Fruit fly (Drosophila melanogaster) whole organism, embryonic: ENCODE data around the gene Mkp3.

ENCODE experiments used
- ATbp ChIP-seq: fragments of 200-800 bp; sonication (Bioruptor generic); optimal IDR thresholded peaks from 2 replicates; lab custom pipeline; 2017; ENCODE audit warnings: missing biosample characterization, mild to moderate bottlenecking, missing genetic modification characterization, missing genetic modification reagents
- Blimp-1 ChIP-seq: fragments of 200-800 bp; sonication (Bioruptor generic); optimal IDR thresholded peaks from 3 replicates; lab custom pipeline; 2018; ENCODE audit warnings: missing biosample characterization, missing genetic modification characterization, mild to moderate bottlenecking, moderate library complexity, missing genetic modification reagents
- CG11504 ChIP-seq: fragments of 200-800 bp; sonication (Bioruptor generic); optimal IDR thresholded peaks from 3 replicates; lab custom pipeline; 2019; ENCODE audit warnings: missing biosample characterization, mild to moderate bottlenecking, missing genetic modification characterization, moderate library complexity
- CG12219 ChIP-seq: fragments of 200-800 bp; sonication (Bioruptor generic); optimal IDR thresholded peaks from 3 replicates; lab custom pipeline; 2018; ENCODE audit warnings: missing biosample characterization, mild to moderate bottlenecking, missing genetic modification characterization
- CG13296 ChIP-seq: fragments of 200-800 bp; sonication (Bioruptor generic); optimal IDR thresholded peaks from 3 replicates; lab custom pipeline; 2018; ENCODE audit warnings: missing biosample characterization, mild to moderate bottlenecking, missing genetic modification characterization
- CG14667 ChIP-seq: fragments of 200-800 bp; sonication (Bioruptor generic); IDR thresholded peaks from 2 replicates; pipeline ENCODE4 v1.3.6; 2022; ENCODE audit warnings: missing biosample characterization, missing genetic modification characterization
- CG15269 ChIP-seq: fragments of 200-800 bp; sonication (Bioruptor generic); optimal IDR thresholded peaks from 2 replicates; lab custom pipeline; 2018; ENCODE audit warnings: missing biosample characterization, mild to moderate bottlenecking, missing genetic modification characterization, moderate library complexity
- CG1602 ChIP-seq: fragments of 200-800 bp; sonication (Bioruptor generic); optimal IDR thresholded peaks from 3 replicates; lab custom pipeline; 2016; ENCODE audit warnings: missing biosample characterization, missing genetic modification characterization
- CG16779 ChIP-seq: fragments of 200-800 bp; sonication (Bioruptor generic); IDR thresholded peaks from 2 replicates; pipeline ENCODE4 v1.3.6; 2022; ENCODE audit warnings: missing biosample characterization, missing genetic modification characterization
- CG18011 ChIP-seq: fragments of 200-800 bp; sonication (Bioruptor generic); optimal IDR thresholded peaks from 2 replicates; lab custom pipeline; 2017; ENCODE audit warnings: missing biosample characterization, missing genetic modification characterization, mild to moderate bottlenecking, moderate library complexity, missing genotype
- CG2889 ChIP-seq: fragments of 200-800 bp; sonication (Bioruptor generic); IDR thresholded peaks from 3 replicates; pipeline ENCODE4 v1.3.6; 2022; ENCODE audit warnings: missing biosample characterization, missing genetic modification characterization
- CG31224 ChIP-seq: fragments of 200-800 bp; sonication (Bioruptor generic); IDR thresholded peaks from 2 replicates; pipeline ENCODE4 v1.3.6; 2022; ENCODE audit warnings: missing biosample characterization, missing genetic modification characterization
- CG31365 ChIP-seq: fragments of 200-800 bp; sonication (Bioruptor generic); optimal IDR thresholded peaks from 2 replicates; lab custom pipeline; 2018; ENCODE audit warnings: missing biosample characterization, mild to moderate bottlenecking, missing genetic modification characterization
- CG32532 ChIP-seq: fragments of 200-800 bp; sonication (Bioruptor generic); IDR thresholded peaks from 2 replicates; pipeline ENCODE4 v1.3.6; 2022; ENCODE audit warnings: missing biosample characterization, missing genetic modification characterization
- CG32772 ChIP-seq: fragments of 200-800 bp; sonication (Bioruptor generic); IDR thresholded peaks from 2 replicates; pipeline ENCODE4 v1.3.6; 2022; ENCODE audit warnings: missing biosample characterization, missing genetic modification characterization
- CG3281 ChIP-seq: fragments of 200-800 bp; sonication (Bioruptor generic); optimal IDR thresholded peaks from 3 replicates; lab custom pipeline; 2017; ENCODE audit warnings: missing biosample characterization, mild to moderate bottlenecking, missing genetic modification characterization
- CG34376 ChIP-seq: fragments of 200-800 bp; sonication (Bioruptor generic); optimal IDR thresholded peaks from 2 replicates; lab custom pipeline; 2018; ENCODE audit warnings: missing biosample characterization, mild to moderate bottlenecking, missing genetic modification characterization
- CG3726 ChIP-seq: fragments of 200-800 bp; sonication (Bioruptor generic); IDR thresholded peaks from 3 replicates; pipeline ENCODE4, ENCODE4 v1.3.6; 2022; ENCODE audit warnings: missing biosample characterization, missing genetic modification characterization
- CG6791 ChIP-seq: fragments of 200-800 bp; sonication (Bioruptor generic); IDR thresholded peaks from 3 replicates; pipeline ENCODE4 v1.3.6; 2022; ENCODE audit warnings: missing biosample characterization, missing genetic modification characterization; ENCODE audit not compliant: partially characterized antibody
- CG6813 ChIP-seq: fragments of 200-800 bp; sonication (Bioruptor generic); optimal IDR thresholded peaks from 2 replicates; lab custom pipeline; 2017; ENCODE audit warnings: missing biosample characterization, missing genetic modification characterization, mild to moderate bottlenecking, moderate library complexity, missing genetic modification reagents
- CG7786 ChIP-seq: fragments of 200-800 bp; sonication (Bioruptor generic); optimal IDR thresholded peaks from 2 replicates; lab custom pipeline; 2016; ENCODE audit warnings: missing biosample characterization, missing genetic modification characterization
- CG9727 ChIP-seq: fragments of 200-800 bp; sonication (Bioruptor generic); optimal IDR thresholded peaks from 3 replicates; lab custom pipeline; 2017; ENCODE audit warnings: missing biosample characterization, mild to moderate bottlenecking, missing genetic modification characterization
- Fer3 ChIP-seq: fragments of 200-800 bp; sonication (Bioruptor generic); optimal IDR thresholded peaks from 2 replicates; lab custom pipeline; 2018; ENCODE audit warnings: missing biosample characterization, mild to moderate bottlenecking, missing genetic modification characterization, moderate library complexity
- HHEX ChIP-seq: fragments of 200-800 bp; sonication (Bioruptor generic); optimal IDR thresholded peaks from 3 replicates; lab custom pipeline; 2017; ENCODE audit warnings: missing biosample characterization, mild to moderate bottlenecking, missing genetic modification characterization, missing genetic modification reagents
- HLH3B ChIP-seq: fragments of 200-800 bp; sonication (Bioruptor generic); IDR thresholded peaks from 2 replicates; pipeline ENCODE4 v1.3.6; 2022; ENCODE audit warnings: missing biosample characterization, missing genetic modification characterization
- Hmr ChIP-seq: fragments of 200-800 bp; sonication (Bioruptor generic); optimal IDR thresholded peaks from 3 replicates; lab custom pipeline; 2017; ENCODE audit warnings: mild to moderate bottlenecking, missing biosample characterization, missing genetic modification reagents, missing genetic modification characterization
- Hsf ChIP-seq: fragments of 200-800 bp; sonication (Bioruptor generic); optimal IDR thresholded peaks from 3 replicates; lab custom pipeline; 2016; ENCODE audit warnings: missing biosample characterization, missing genetic modification characterization
- Kr ChIP-seq: fragments of 200-800 bp; sonication (Bioruptor generic); optimal IDR thresholded peaks from 2 replicates; lab custom pipeline; 2017; ENCODE audit warnings: missing biosample characterization, mild to moderate bottlenecking, missing genetic modification characterization
- MTF-1 ChIP-seq: fragments of 200-800 bp; sonication (Bioruptor generic); optimal IDR thresholded peaks from 2 replicates; lab custom pipeline; 2018; ENCODE audit warnings: missing biosample characterization, mild to moderate bottlenecking, missing genetic modification characterization, borderline replicate concordance
- Meics ChIP-seq: fragments of 200-800 bp; sonication (Bioruptor generic); optimal IDR thresholded peaks from 2 replicates; lab custom pipeline; 2017; ENCODE audit warnings: missing biosample characterization, mild to moderate bottlenecking, missing genetic modification characterization
- Ptx1 ChIP-seq: fragments of 200-800 bp; sonication (Bioruptor generic); IDR thresholded peaks from 2 replicates; pipeline ENCODE4 v1.3.6; 2022; ENCODE audit warnings: missing biosample characterization, missing genetic modification characterization
- Sin3A ChIP-seq: fragments of >200 bp; optimal IDR thresholded peaks from 2 replicates; lab custom pipeline; 2018
- bsh ChIP-seq, 2 experiments: fragments of 200-800 bp; sonication (Bioruptor generic); optimal IDR thresholded peaks; 2 replicates each; lab custom pipeline; 2017 to 2018; ENCODE audit warnings: mild to moderate bottlenecking in 2 of 2, missing biosample characterization in 2 of 2, missing genetic modification characterization in 2 of 2, moderate library complexity in 1 of 2
- caup ChIP-seq: fragments of 200-800 bp; sonication (Bioruptor generic); optimal IDR thresholded peaks from 3 replicates; lab custom pipeline; 2017; ENCODE audit warnings: missing biosample characterization, mild to moderate bottlenecking, missing genetic modification characterization, moderate library complexity; ENCODE audit not compliant: severe bottlenecking
- chinmo ChIP-seq: fragments of 200-800 bp; sonication (Bioruptor generic); IDR thresholded peaks from 4 replicates; pipeline ENCODE4 v1.3.6; 2022; ENCODE audit warnings: missing biosample characterization, missing genetic modification characterization; ENCODE audit not compliant: partially characterized antibody
- crol ChIP-seq: fragments of 200-800 bp; sonication (Bioruptor generic); IDR thresholded peaks from 2 replicates; pipeline ENCODE4 v1.3.6; 2022; ENCODE audit warnings: missing biosample characterization, missing genetic modification characterization
- dmrt99B ChIP-seq: fragments of 200-800 bp; sonication (Bioruptor generic); optimal IDR thresholded peaks from 2 replicates; lab custom pipeline; 2018; ENCODE audit warnings: missing biosample characterization, mild to moderate bottlenecking, missing genetic modification characterization, moderate library complexity
- gsb ChIP-seq: fragments of 200-800 bp; sonication (Bioruptor generic); IDR thresholded peaks from 2 replicates; pipeline ENCODE4 v1.3.6; 2022; ENCODE audit warnings: missing biosample characterization, missing genetic modification characterization
- gt ChIP-seq: fragments of 200-800 bp; sonication (Bioruptor generic); IDR thresholded peaks from 2 replicates; pipeline ENCODE4 v1.3.6; 2022; ENCODE audit warnings: missing biosample characterization, missing genetic modification characterization
- hbn ChIP-seq: fragments of 200-800 bp; sonication (Bioruptor generic); IDR thresholded peaks from 2 replicates; pipeline ENCODE4 v1.3.6; 2022; ENCODE audit warnings: missing biosample characterization, missing genetic modification characterization; ENCODE audit not compliant: partially characterized antibody
- mirr ChIP-seq: fragments of 200-800 bp; sonication (Bioruptor generic); optimal IDR thresholded peaks from 3 replicates; lab custom pipeline; 2018; ENCODE audit warnings: missing biosample characterization, mild to moderate bottlenecking, missing genetic modification characterization
- nerfin-1 ChIP-seq: fragments of 200-800 bp; sonication (Bioruptor generic); optimal IDR thresholded peaks from 3 replicates; lab custom pipeline; 2019; ENCODE audit warnings: missing biosample characterization, mild to moderate bottlenecking, missing genetic modification characterization, moderate library complexity
- nmo ChIP-seq: fragments of 200-800 bp; sonication (Bioruptor generic); optimal IDR thresholded peaks from 2 replicates; lab custom pipeline; 2018; ENCODE audit warnings: missing biosample characterization, mild to moderate bottlenecking, missing genetic modification characterization, moderate library complexity
- oc ChIP-seq: fragments of 200-800 bp; sonication (Bioruptor generic); optimal IDR thresholded peaks from 2 replicates; lab custom pipeline; 2018; ENCODE audit warnings: missing biosample characterization, mild to moderate bottlenecking, missing genetic modification characterization, moderate library complexity
- psq ChIP-seq: fragments of 200-800 bp; sonication (Bioruptor generic); optimal IDR thresholded peaks from 2 replicates; lab custom pipeline; 2017; ENCODE audit warnings: missing biosample characterization, missing genetic modification characterization
- ranshi ChIP-seq: fragments of 200-800 bp; sonication (Bioruptor generic); IDR thresholded peaks from 2 replicates; pipeline ENCODE4 v1.3.6; 2022; ENCODE audit warnings: missing biosample characterization, missing genetic modification characterization
- sd ChIP-seq: fragments of 200-800 bp; sonication (Bioruptor generic); optimal IDR thresholded peaks from 3 replicates; lab custom pipeline; 2018; ENCODE audit warnings: missing biosample characterization, mild to moderate bottlenecking, missing genetic modification characterization, moderate library complexity
- stc ChIP-seq: fragments of 200-800 bp; sonication (Bioruptor generic); IDR thresholded peaks from 2 replicates; pipeline ENCODE4 v1.3.6; 2022; ENCODE audit warnings: missing biosample characterization, missing genetic modification characterization
- toy ChIP-seq: fragments of 200-800 bp; sonication (Bioruptor generic); IDR thresholded peaks from 2 replicates; pipeline ENCODE4 v1.3.6; 2022; ENCODE audit warnings: missing biosample characterization, missing genetic modification characterization

Gene Mkp3

DNA sequence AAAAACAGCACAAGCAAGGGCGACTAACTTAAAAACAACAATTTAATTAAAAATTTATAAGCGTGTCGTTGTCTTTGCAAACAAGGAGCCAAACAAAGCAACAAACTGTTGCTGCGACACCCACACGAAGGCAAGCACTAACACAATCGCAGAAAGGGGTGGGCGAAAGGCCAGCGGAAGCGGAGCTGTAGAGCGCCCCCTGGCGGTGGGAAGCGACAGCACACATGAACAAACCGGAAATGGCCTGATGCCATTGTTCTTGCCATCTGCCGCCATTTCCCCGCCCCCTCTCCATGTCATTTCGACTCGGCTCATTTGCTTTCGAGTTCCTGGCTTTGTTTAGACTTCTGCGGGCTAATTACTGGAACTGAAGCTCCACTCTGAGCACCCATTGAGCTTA is 46.4 kb upstream of the Mkp3 start (continued):
- peak; percentile 72 for TF ChIP-seq CG34376
- peak; percentile 53 for TF ChIP-seq CG6813 (GFP tag; lab: Kevin White, UChicago)
- TF ChIP-seq Meics: peak; percentile 43
- TF ChIP-seq caup (GFP tag; lab: Kevin White, UChicago): peak; percentile 65
- TF ChIP-seq CG16779: 0 out of 2 replicates have a peak, but pooled peaks have one; percentile 13
- peak; percentile 42 for TF ChIP-seq HHEX (GFP tag; lab: Kevin White, UChicago)
- no peak for TF ChIP-seq Hsf (GFP tag; lab: Kevin White, UChicago)
- peak; percentile 36; the same call in 1 of the 2 replicates for TF ChIP-seq CG32532 (GFP tag; lab: Robert Waterston, UW)
- no peak for TF ChIP-seq CG18011 (GFP tag; lab: Kevin White, UChicago)
- 0 out of 2 replicates have a peak, but pooled peaks have one; percentile 9 for TF ChIP-seq Ptx1 (GFP tag; lab: Robert Waterston, UW)
- no peak for TF ChIP-seq stc (GFP tag; lab: Robert Waterston, UW)
- peak; percentile 34; the same call in 1 of the 2 replicates for TF ChIP-seq toy (GFP tag; lab: Robert Waterston, UW)
- 0 out of 2 replicates have a peak, but pooled peaks have one; percentile 8 for TF ChIP-seq CG31224 (GFP tag; lab: Robert Waterston, UW)
- TF ChIP-seq CG13296 (GFP tag; lab: Kevin White, UChicago): peak; percentile 59
- TF ChIP-seq ATbp: peak; percentile 58
- TF ChIP-seq nmo (GFP tag; lab: Kevin White, UChicago): no peak
- no peak for TF ChIP-seq CG2889 (GFP tag; lab: Robert Waterston, UW)
- no peak for TF ChIP-seq chinmo (GFP tag; lab: Robert Waterston, UW)
- TF ChIP-seq Sin3A (lab: Kevin White, UChicago): no peak
- peak; percentile 49 for TF ChIP-seq CG3281
- no peak for TF ChIP-seq bsh (GFP tag; optimal IDR thresholded peaks at IDR 0.05; lab: Kevin White, UChicago)
- peak; percentile 35 for TF ChIP-seq CG12219 (GFP tag; lab: Kevin White, UChicago)
- no peak for TF ChIP-seq CG6791 (GFP tag; lab: Robert Waterston, UW)
- TF ChIP-seq CG31365: peak; percentile 27
- TF ChIP-seq CG3726: no peak
- TF ChIP-seq Kr (GFP tag; lab: Kevin White, UChicago): no peak
- peak; percentile 13 for TF ChIP-seq nerfin-1
- TF ChIP-seq crol (GFP tag; lab: Robert Waterston, UW): peak; percentile 17; the same call in 1 of the 2 replicates
- no peak for TF ChIP-seq Blimp-1 (GFP tag; lab: Kevin White, UChicago)
- no peak for TF ChIP-seq CG1602
- TF ChIP-seq ranshi (GFP tag; lab: Robert Waterston, UW): peak; percentile 45; the same call in 1 of the 2 replicates
- no peak for TF ChIP-seq hbn
- TF ChIP-seq Fer3: peak; percentile 2
- TF ChIP-seq CG15269 (tag; lab: Kevin White, UChicago): peak; percentile 17
- no peak for TF ChIP-seq sd (tag; lab: Kevin White, UChicago)
- no peak for TF ChIP-seq gt
- TF ChIP-seq CG14667 (GFP tag; lab: Robert Waterston, UW): 0 out of 2 replicates have a peak, but pooled peaks have one; percentile 24
- peak; percentile 17 for TF ChIP-seq CG9727 (GFP tag; lab: Kevin White, UChicago)
- peak; percentile 58 for TF ChIP-seq Hmr
- TF ChIP-seq MTF-1 (GFP tag; lab: Kevin White, UChicago): peak; percentile 52
- TF ChIP-seq gsb (GFP tag; lab: Robert Waterston, UW): no peak
- no peak for TF ChIP-seq CG7786 (GFP tag; lab: Kevin White, UChicago)
- TF ChIP-seq dmrt99B: peak; percentile 20
- peak; percentile 70 for TF ChIP-seq mirr
- TF ChIP-seq CG11504 (tag; lab: Kevin White, UChicago): peak; percentile 20
- peak; percentile 26; the same call in 1 of the 2 replicates for TF ChIP-seq HLH3B (GFP tag; lab: Robert Waterston, UW)
- no peak for TF ChIP-seq oc
- no peak for TF ChIP-seq psq
- no peak for TF ChIP-seq CG32772 (GFP tag; lab: Robert Waterston, UW)
